Fruit fly (Drosophila melanogaster) whole organism, embryonic: ENCODE results near the gene Nf1.

ENCODE experiments used
- Abd-B ChIP-seq: fragments of 200-800 bp; sonication (Bioruptor generic); optimal IDR thresholded peaks from 2 replicates; lab custom pipeline; 2018; ENCODE audit warnings: missing biosample characterization, mild to moderate bottlenecking, missing genetic modification characterization, moderate library complexity
- Ada2b ChIP-seq: fragments of 200-800 bp; sonication (Bioruptor generic); IDR thresholded peaks from 2 replicates; pipeline ENCODE4 v1.3.6; 2022; ENCODE audit warnings: missing biosample characterization, missing genetic modification characterization
- CG11093 ChIP-seq: fragments of 200-800 bp; sonication (Bioruptor generic); IDR thresholded peaks from 3 replicates; pipeline ENCODE4 v1.3.6; 2022; ENCODE audit warnings: missing biosample characterization, missing genetic modification characterization
- CG11723 ChIP-seq: fragments of 200-800 bp; sonication (Bioruptor generic); optimal IDR thresholded peaks from 2 replicates; lab custom pipeline; 2017; ENCODE audit warnings: missing biosample characterization, mild to moderate bottlenecking, missing genetic modification characterization
- CG12236 ChIP-seq: fragments of 200-800 bp; sonication (Bioruptor generic); optimal IDR thresholded peaks from 2 replicates; lab custom pipeline; 2016; ENCODE audit warnings: missing biosample characterization, missing genetic modification characterization
- CG12659 ChIP-seq: fragments of 200-800 bp; sonication (Bioruptor generic); optimal IDR thresholded peaks from 3 replicates; lab custom pipeline; 2017; ENCODE audit warnings: mild to moderate bottlenecking, missing biosample characterization, missing genetic modification reagents, missing genetic modification characterization
- CG13624 ChIP-seq: fragments of 200-800 bp; sonication (Bioruptor generic); optimal IDR thresholded peaks from 2 replicates; lab custom pipeline; 2016; ENCODE audit warnings: missing biosample characterization, missing genetic modification characterization
- CG15269 ChIP-seq: fragments of 200-800 bp; sonication (Bioruptor generic); optimal IDR thresholded peaks from 2 replicates; lab custom pipeline; 2018; ENCODE audit warnings: missing biosample characterization, mild to moderate bottlenecking, missing genetic modification characterization, moderate library complexity
- CG1603 ChIP-seq: fragments of 200-800 bp; sonication (Bioruptor generic); optimal IDR thresholded peaks from 2 replicates; lab custom pipeline; 2019; ENCODE audit warnings: missing biosample characterization, mild to moderate bottlenecking, missing genetic modification characterization, moderate library complexity
- CG16863 ChIP-seq: fragments of 200-800 bp; sonication (Bioruptor generic); optimal IDR thresholded peaks from 3 replicates; lab custom pipeline; 2016; ENCODE audit warnings: missing biosample characterization, missing genetic modification characterization
- CG1832 ChIP-seq: fragments of 200-800 bp; sonication (Bioruptor generic); optimal IDR thresholded peaks from 2 replicates; lab custom pipeline; 2017; ENCODE audit warnings: missing biosample characterization, mild to moderate bottlenecking, missing genetic modification characterization, inconsistent platforms
- CG18619 ChIP-seq: fragments of 200-800 bp; sonication (Bioruptor generic); optimal IDR thresholded peaks from 3 replicates; lab custom pipeline; 2017; ENCODE audit warnings: missing biosample characterization, mild to moderate bottlenecking, missing genetic modification characterization
- CG2678 ChIP-seq: fragments of 200-800 bp; sonication (Bioruptor generic); optimal IDR thresholded peaks from 3 replicates; lab custom pipeline; 2019; ENCODE audit warnings: missing biosample characterization, mild to moderate bottlenecking, missing genetic modification characterization, moderate library complexity
- CG34224 ChIP-seq: fragments of 200-800 bp; sonication (Bioruptor generic); IDR thresholded peaks from 3 replicates; pipeline ENCODE4 v1.3.6; 2022; ENCODE audit warnings: missing biosample characterization, missing genetic modification characterization; ENCODE audit not compliant: partially characterized antibody
- CG6813 ChIP-seq: fragments of 200-800 bp; sonication (Bioruptor generic); optimal IDR thresholded peaks from 2 replicates; lab custom pipeline; 2017; ENCODE audit warnings: missing biosample characterization, missing genetic modification characterization, mild to moderate bottlenecking, moderate library complexity, missing genetic modification reagents
- Deaf1 ChIP-seq: fragments of 200-800 bp; optimal IDR thresholded peaks from 3 replicates; lab custom pipeline; 2019; ENCODE audit warnings: missing biosample characterization, mild to moderate bottlenecking, missing genetic modification characterization, moderate library complexity
- Drgx ChIP-seq: fragments of 200-800 bp; sonication (Bioruptor generic); IDR thresholded peaks from 2 replicates; pipeline ENCODE4 v1.3.6; 2022; ENCODE audit warnings: missing biosample characterization, missing genetic modification characterization
- Elba2 ChIP-seq: fragments of 200-800 bp; sonication (Bioruptor generic); optimal IDR thresholded peaks from 3 replicates; lab custom pipeline; 2016; ENCODE audit warnings: missing biosample characterization, missing genetic modification characterization
- Fer2 ChIP-seq: fragments of 200-800 bp; sonication (Bioruptor generic); optimal IDR thresholded peaks from 2 replicates; lab custom pipeline; 2018; ENCODE audit warnings: missing biosample characterization, mild to moderate bottlenecking, missing genetic modification characterization, moderate library complexity
- GATAe ChIP-seq: fragments of 200-800 bp; sonication (Bioruptor generic); conservative IDR thresholded peaks from 2 replicates; pipeline ENCODE4 v1.3.6; 2022; ENCODE audit warnings: missing biosample characterization, missing genetic modification characterization
- H2.0 ChIP-seq: fragments of 200-800 bp; sonication (Bioruptor generic); IDR thresholded peaks from 2 replicates; pipeline ENCODE4 v1.3.6; 2022; ENCODE audit warnings: missing biosample characterization, missing genetic modification characterization
- HLH4C ChIP-seq: fragments of 200-800 bp; sonication (Bioruptor generic); IDR thresholded peaks from 3 replicates; pipeline ENCODE4 v1.3.6; 2022; ENCODE audit warnings: missing biosample characterization, missing genetic modification characterization; ENCODE audit not compliant: partially characterized antibody
- Hr51 ChIP-seq, 2 experiments: fragments of 200-800 bp; sonication (Bioruptor generic); optimal IDR thresholded peaks; 2 replicates in 1 of 2; 3 replicates in 1 of 2; lab custom pipeline; 2016 to 2018; ENCODE audit warnings: missing biosample characterization in 2 of 2, missing genetic modification characterization in 2 of 2, mild to moderate bottlenecking in 1 of 2, moderate library complexity in 1 of 2
- Lhr ChIP-seq: fragments of 200-800 bp; sonication (Bioruptor generic); optimal IDR thresholded peaks from 3 replicates; lab custom pipeline; 2017; ENCODE audit warnings: mild to moderate bottlenecking, missing biosample characterization, missing genetic modification reagents, missing genetic modification characterization
- MTF-1 ChIP-seq: fragments of 200-800 bp; sonication (Bioruptor generic); optimal IDR thresholded peaks from 2 replicates; lab custom pipeline; 2018; ENCODE audit warnings: missing biosample characterization, mild to moderate bottlenecking, missing genetic modification characterization, borderline replicate concordance
- Mad ChIP-seq: fragments of 200-800 bp; sonication (Bioruptor generic); optimal IDR thresholded peaks from 2 replicates; lab custom pipeline; 2016; ENCODE audit warnings: missing biosample characterization, missing genetic modification characterization
- Scr ChIP-seq: fragments of 200-800 bp; sonication (Bioruptor generic); IDR thresholded peaks from 2 replicates; pipeline ENCODE4 v1.3.6; 2022; ENCODE audit warnings: missing biosample characterization, missing genetic modification characterization; ENCODE audit not compliant: partially characterized antibody
- Six4 ChIP-seq: fragments of 200-800 bp; sonication (Bioruptor generic); optimal IDR thresholded peaks from 2 replicates; lab custom pipeline; 2016; ENCODE audit warnings: missing biosample characterization, missing genetic modification characterization
- bbx ChIP-seq: fragments of 200-800 bp; sonication (Bioruptor generic); IDR thresholded peaks from 2 replicates; pipeline ENCODE4 v1.3.6; 2022; ENCODE audit warnings: missing biosample characterization, missing genetic modification characterization; ENCODE audit not compliant: partially characterized antibody
- cad ChIP-seq: fragments of >200 bp; optimal IDR thresholded peaks from 2 replicates; lab custom pipeline; 2017; ENCODE audit warnings: missing biosample characterization, missing genetic modification characterization
- dmrt11E ChIP-seq: fragments of 200-800 bp; sonication (Bioruptor generic); optimal IDR thresholded peaks from 3 replicates; lab custom pipeline; 2018; ENCODE audit warnings: missing biosample characterization, mild to moderate bottlenecking, missing genetic modification characterization, moderate library complexity
- dmrt99B ChIP-seq: fragments of 200-800 bp; sonication (Bioruptor generic); optimal IDR thresholded peaks from 2 replicates; lab custom pipeline; 2018; ENCODE audit warnings: missing biosample characterization, mild to moderate bottlenecking, missing genetic modification characterization, moderate library complexity
- ems ChIP-seq: fragments of 200-800 bp; sonication (Bioruptor generic); optimal IDR thresholded peaks from 3 replicates; lab custom pipeline; 2016; ENCODE audit warnings: missing biosample characterization, missing genetic modification characterization
- gce ChIP-seq: fragments of 200-800 bp; sonication (Bioruptor generic); IDR thresholded peaks from 3 replicates; pipeline ENCODE4 v1.3.6; 2022; ENCODE audit warnings: missing biosample characterization, missing genetic modification characterization
- gem ChIP-seq: fragments of 200-800 bp; sonication (Bioruptor generic); optimal IDR thresholded peaks from 2 replicates; lab custom pipeline; 2019; ENCODE audit warnings: missing biosample characterization, mild to moderate bottlenecking, missing genetic modification characterization, moderate library complexity
- gsb-n ChIP-seq: fragments of 200-800 bp; sonication (Bioruptor generic); optimal IDR thresholded peaks from 3 replicates; lab custom pipeline; 2018; ENCODE audit warnings: missing biosample characterization, mild to moderate bottlenecking, missing genetic modification characterization
- ind ChIP-seq: fragments of 200-800 bp; sonication (Bioruptor generic); optimal IDR thresholded peaks from 3 replicates; lab custom pipeline; 2016; ENCODE audit warnings: missing biosample characterization, missing genetic modification characterization
- lab ChIP-seq: fragments of 200-800 bp; sonication (Bioruptor generic); optimal IDR thresholded peaks from 3 replicates; lab custom pipeline; 2017; ENCODE audit warnings: missing biosample characterization, missing genetic modification characterization, mild to moderate bottlenecking, moderate library complexity, missing genetic modification reagents
- mam ChIP-seq: fragments of 200-800 bp; sonication (Bioruptor generic); optimal IDR thresholded peaks from 3 replicates; lab custom pipeline; 2016; ENCODE audit warnings: missing biosample characterization, missing genetic modification characterization
- nau ChIP-seq: fragments of 200-800 bp; sonication (Bioruptor generic); optimal IDR thresholded peaks from 3 replicates; lab custom pipeline; 2017; ENCODE audit warnings: missing biosample characterization, mild to moderate bottlenecking, missing genetic modification characterization, missing genetic modification reagents
- nmo ChIP-seq: fragments of 200-800 bp; sonication (Bioruptor generic); optimal IDR thresholded peaks from 2 replicates; lab custom pipeline; 2018; ENCODE audit warnings: missing biosample characterization, mild to moderate bottlenecking, missing genetic modification characterization, moderate library complexity
- peb ChIP-seq: fragments of 200-800 bp; sonication (Bioruptor generic); IDR thresholded peaks from 2 replicates; pipeline ENCODE4 v1.3.6; 2022; ENCODE audit warnings: missing biosample characterization, missing genetic modification characterization
- phol ChIP-seq: fragments of 200-800 bp; sonication (Bioruptor generic); optimal IDR thresholded peaks from 3 replicates; lab custom pipeline; 2018; ENCODE audit warnings: missing biosample characterization, mild to moderate bottlenecking, missing genetic modification characterization, moderate library complexity
- toy ChIP-seq: fragments of 200-800 bp; sonication (Bioruptor generic); IDR thresholded peaks from 2 replicates; pipeline ENCODE4 v1.3.6; 2022; ENCODE audit warnings: missing biosample characterization, missing genetic modification characterization
- trem ChIP-seq: fragments of 200-800 bp; optimal IDR thresholded peaks from 3 replicates; lab custom pipeline; 2019; ENCODE audit warnings: missing biosample characterization, mild to moderate bottlenecking, missing genetic modification characterization, moderate library complexity
- wor ChIP-seq: fragments of 200-800 bp; sonication (Bioruptor generic); IDR thresholded peaks from 2 replicates; pipeline ENCODE4 v1.3.6; 2022; ENCODE audit warnings: missing biosample characterization, missing genetic modification characterization
- yki ChIP-seq: fragments of >200 bp; optimal IDR thresholded peaks from 3 replicates; lab custom pipeline; 2018

The Nf1 gene

dm6 chr3R:26020244-26021171, 37.7 kb downstream of the Nf1 start (continued):
- TF ChIP-seq wor (GFP tag; lab: Robert Waterston, UW) = peak; percentile 53; the same call in 1 of the 2 replicates
- TF ChIP-seq MTF-1 = peak; percentile 46
- TF ChIP-seq CG13624 (GFP tag; lab: Kevin White, UChicago) = no peak
- TF ChIP-seq lab (GFP tag; lab: Kevin White, UChicago) = peak; percentile 67
- peak; percentile 28 for TF ChIP-seq CG11723 (GFP tag; lab: Kevin White, UChicago)
- no peak for TF ChIP-seq mam (GFP tag; lab: Kevin White, UChicago)
- TF ChIP-seq dmrt99B (tag; lab: Kevin White, UChicago) = peak; percentile 84
- TF ChIP-seq CG12236 (GFP tag; lab: Kevin White, UChicago) = no peak
- no peak for TF ChIP-seq yki (lab: Kevin White, UChicago)
- TF ChIP-seq Fer2 (tag; lab: Kevin White, UChicago) = peak; percentile 8
- peak; percentile 25 for TF ChIP-seq CG16863 (GFP tag; lab: Kevin White, UChicago)
- peak; percentile 79 for TF ChIP-seq Drgx (GFP tag; lab: Robert Waterston, UW)
- peak; percentile 54 for TF ChIP-seq CG1603 (tag; lab: Kevin White, UChicago)
- TF ChIP-seq CG15269 (tag; lab: Kevin White, UChicago) = peak; percentile 72
- TF ChIP-seq ind (GFP tag; lab: Kevin White, UChicago) = peak; percentile 59
- TF ChIP-seq gce (GFP tag; lab: Robert Waterston, UW) = peak; percentile 33; the same call in 1 of the 3 replicates
- no peak for TF ChIP-seq toy (GFP tag; lab: Robert Waterston, UW)
- TF ChIP-seq dmrt11E (tag; lab: Kevin White, UChicago) = peak; percentile 76
- peak; percentile 36 for TF ChIP-seq ems (GFP tag; lab: Kevin White, UChicago)
- TF ChIP-seq Lhr (GFP tag; lab: Kevin White, UChicago) = no peak
- peak; percentile 37 for TF ChIP-seq trem
- TF ChIP-seq CG18619 (GFP tag; lab: Kevin White, UChicago) = peak; percentile 33
- 0 out of 2 replicates have a peak, but pooled peaks have one; percentile 51 for TF ChIP-seq bbx (GFP tag; lab: Robert Waterston, UW)
- TF ChIP-seq nau (GFP tag; lab: Kevin White, UChicago) = peak; percentile 59
- peak; percentile 24; the same call in 1 of the 2 replicates for TF ChIP-seq Scr (GFP tag; lab: Robert Waterston, UW)
- TF ChIP-seq peb = 0 out of 2 replicates have a peak, but pooled peaks have one; percentile 8
- no peak for TF ChIP-seq Elba2 (GFP tag; lab: Kevin White, UChicago)
- peak; percentile 69 for TF ChIP-seq CG12659 (GFP tag; lab: Kevin White, UChicago)
- TF ChIP-seq Hr51 (GFP tag; optimal IDR thresholded peaks at IDR 0.05; lab: Kevin White, UChicago) = peak in 1 of 2 experiments; percentile 82
- TF ChIP-seq CG34224 (GFP tag; lab: Robert Waterston, UW) = peak; percentile 37; the same call in 2 of the 3 replicates
- TF ChIP-seq Six4 (GFP tag; lab: Kevin White, UChicago) = peak; percentile 34
- TF ChIP-seq Deaf1 = peak; percentile 99
- TF ChIP-seq gem (tag; lab: Kevin White, UChicago) = peak; percentile 88
- peak; percentile 57 for TF ChIP-seq Ada2b
- TF ChIP-seq H2.0 (GFP tag; lab: Robert Waterston, UW) = peak; percentile 60
- peak; percentile 62 for TF ChIP-seq CG6813 (GFP tag; lab: Kevin White, UChicago)
- TF ChIP-seq GATAe = no peak
- TF ChIP-seq CG1832 (GFP tag; lab: Kevin White, UChicago) = peak; percentile 43
- TF ChIP-seq cad (GFP tag; lab: Kevin White, UChicago) = no peak
- TF ChIP-seq CG11093 (GFP tag; lab: Robert Waterston, UW) = 0 out of 3 replicates have a peak, but pooled peaks have one; percentile 35
- TF ChIP-seq Mad (GFP tag; lab: Kevin White, UChicago) = no peak
- peak; percentile 82 for TF ChIP-seq phol
- TF ChIP-seq CG2678 (tag; lab: Kevin White, UChicago) = peak; percentile 82
- TF ChIP-seq gsb-n (tag; lab: Kevin White, UChicago) = peak; percentile 58
- peak; percentile 19; the same call in 1 of the 3 replicates for TF ChIP-seq HLH4C (GFP tag; lab: Robert Waterston, UW)
- peak; percentile 22 for TF ChIP-seq Abd-B (GFP tag; lab: Kevin White, UChicago)
- TF ChIP-seq nmo (GFP tag; lab: Kevin White, UChicago) = peak; percentile 66
